Fruit fly (Drosophila melanogaster): ENCODE results near the gene CG11841.
A peak's percentile ranks its signal among the peaks of the same experiment; 100 is the strongest.

CG11841 gene

dm6 chr3R:29075631-29076398 is 25.0 kb downstream of the CG11841 start (continued):
- TF ChIP-seq Optix (GFP tag; IDR thresholded peaks at IDR 0.05) = no peak
- TF ChIP-seq CG2120 (GFP tag; optimal IDR thresholded peaks at IDR 0.05) = peak; percentile 47
- no peak for TF ChIP-seq stwl (tag; optimal IDR thresholded peaks at IDR 0.05)
- no peak for TF ChIP-seq chn (GFP tag; optimal IDR thresholded peaks at IDR 0.05)
- no peak for TF ChIP-seq Eip74EF (GFP tag; optimal IDR thresholded peaks at IDR 0.05)
- TF ChIP-seq CG3847 (GFP tag; IDR thresholded peaks at IDR 0.05) = no peak
- TF ChIP-seq fu2 (GFP tag; optimal IDR thresholded peaks at IDR 0.05) = no peak
- no peak for TF ChIP-seq CG17912 (GFP tag; optimal IDR thresholded peaks at IDR 0.05)
- no peak for TF ChIP-seq slou (GFP tag; optimal IDR thresholded peaks at IDR 0.05)
- TF ChIP-seq mld (GFP tag; IDR thresholded peaks at IDR 0.05; ENCODE audit: partially characterized antibody) = no peak
- no peak for TF ChIP-seq Doc2 (GFP tag; IDR thresholded peaks at IDR 0.05)
- no peak for TF ChIP-seq eve (GFP tag; optimal IDR thresholded peaks at IDR 0.05)
- TF ChIP-seq CG7786 (GFP tag; optimal IDR thresholded peaks at IDR 0.05) = peak; percentile 9
- no peak for TF ChIP-seq CG9437 (GFP tag; optimal IDR thresholded peaks at IDR 0.05)
- TF ChIP-seq ase (GFP tag; IDR thresholded peaks at IDR 0.05) = no peak
- no peak for TF ChIP-seq Nf-YB (GFP tag; optimal IDR thresholded peaks at IDR 0.05)
- no peak for TF ChIP-seq h (optimal IDR thresholded peaks at IDR 0.05)
- TF ChIP-seq Nf-YC (tag; optimal IDR thresholded peaks at IDR 0.05) = peak; percentile 12
- TF ChIP-seq CG2678 (tag; optimal IDR thresholded peaks at IDR 0.05) = peak; percentile 55
- TF ChIP-seq B-H2 (GFP tag; optimal IDR thresholded peaks at IDR 0.05) = no peak
- TF ChIP-seq ro (GFP tag; IDR thresholded peaks at IDR 0.05) = no peak
- TF ChIP-seq nerfin-1 (tag; optimal IDR thresholded peaks at IDR 0.05) = no peak
- no peak for TF ChIP-seq Trl (optimal IDR thresholded peaks at IDR 0.05)
- no peak for TF ChIP-seq Trl (GFP tag; optimal IDR thresholded peaks at IDR 0.05)
- no peak for TF ChIP-seq kni (GFP tag; optimal IDR thresholded peaks at IDR 0.05)
- no peak for TF ChIP-seq CG8089 (GFP tag; optimal IDR thresholded peaks at IDR 0.05)

dm6 chr3R:29076609-29077008 is 25.8 kb downstream of the CG11841 start:
- TF ChIP-seq trh (GFP tag; optimal IDR thresholded peaks at IDR 0.05) = no peak
- TF ChIP-seq hkb (optimal IDR thresholded peaks at IDR 0.05) = no peak
- TF ChIP-seq hkb (GFP tag; IDR thresholded peaks at IDR 0.05) = no peak
- no peak for TF ChIP-seq Lhr (GFP tag; optimal IDR thresholded peaks at IDR 0.05)
- no peak for TF ChIP-seq CG14441 (GFP tag; IDR thresholded peaks at IDR 0.05)
- no peak for TF ChIP-seq Vsx1 (GFP tag; optimal IDR thresholded peaks at IDR 0.05)
- TF ChIP-seq Sry-β (GFP tag; optimal IDR thresholded peaks at IDR 0.05) = no peak

dm6 chr3R:29077572-29077971 is 26.7 kb downstream of the CG11841 start:
- TF ChIP-seq row (GFP tag; IDR thresholded peaks at IDR 0.05) (0 out of 3 replicates have a peak, but pooled peaks have one; percentile 11), Asciz (GFP tag; optimal IDR thresholded peaks at IDR 0.05) (peak; percentile 13), CG12769 (tag; optimal IDR thresholded peaks at IDR 0.05) (peak; percentile 34), CG9876 (GFP tag; optimal IDR thresholded peaks at IDR 0.05) (peak; percentile 2), CG18476 (GFP tag; optimal IDR thresholded peaks at IDR 0.05) (peak; percentile 35), gcm (GFP tag; optimal IDR thresholded peaks at IDR 0.05) (no peak), Optix (GFP tag; IDR thresholded peaks at IDR 0.05) (no peak), CG10209 (GFP tag; optimal IDR thresholded peaks at IDR 0.05) (peak; percentile 2), CG15479 (GFP tag; optimal IDR thresholded peaks at IDR 0.05) (peak; percentile 12), seq (GFP tag; IDR thresholded peaks at IDR 0.05) (peak; percentile 52), CG8281 (tag; optimal IDR thresholded peaks at IDR 0.05) (no peak), CG6765 (GFP tag; optimal IDR thresholded peaks at IDR 0.05) (peak; percentile 7), CG8290 (GFP tag; optimal IDR thresholded peaks at IDR 0.05) (no peak), CG8290 (tag; optimal IDR thresholded peaks at IDR 0.05) (peak in 1 of 2 experiments; percentile 36), CG2120 (GFP tag; optimal IDR thresholded peaks at IDR 0.05) (no peak), tx (GFP tag; optimal IDR thresholded peaks at IDR 0.05) (no peak), CG11696 (GFP tag; IDR thresholded peaks at IDR 0.05) (0 out of 2 replicates have a peak, but pooled peaks have one; percentile 17), Rfx (GFP tag; IDR thresholded peaks at IDR 0.05) (0 out of 2 replicates have a peak, but pooled peaks have one; percentile 28), crol (GFP tag; IDR thresholded peaks at IDR 0.05) (0 out of 2 replicates have a peak, but pooled peaks have one; percentile 28)
